Fruit fly (Drosophila melanogaster) whole organism, wandering third instar larva: Measurements from ENCODE around the gene Or30a.

ENCODE experiments used
- Abd-B ChIP-seq: fragments of >200 bp; optimal IDR thresholded peaks from 2 replicates; lab custom pipeline; 2017; ENCODE audit warnings: missing biosample characterization, missing genetic modification characterization
- CG32264 ChIP-seq: fragments of 200-800 bp; sonication (Bioruptor generic); optimal IDR thresholded peaks from 2 replicates; lab custom pipeline; 2016; ENCODE audit warnings: missing biosample characterization, missing genetic modification characterization
- CrebA ChIP-seq: fragments of 200-800 bp; sonication (Bioruptor generic); optimal IDR thresholded peaks from 2 replicates; lab custom pipeline; 2016; ENCODE audit warnings: missing biosample characterization, mild to moderate bottlenecking, missing genetic modification characterization, borderline replicate concordance
- Dfd ChIP-seq: fragments of >200 bp; optimal IDR thresholded peaks from 2 replicates; lab custom pipeline; 2017; ENCODE audit warnings: missing biosample characterization, missing genetic modification characterization
- Dif ChIP-seq: fragments of 200-275, 200-300 bp; sonication (Bioruptor generic); optimal IDR thresholded peaks from 2 replicates; lab custom pipeline; 2018; ENCODE audit warnings: missing biosample characterization, missing genetic modification characterization; ENCODE audit not compliant: partially characterized antibody
- GATAd ChIP-seq: sonication (Bioruptor generic); optimal IDR thresholded peaks from 2 replicates; lab custom pipeline; 2016; ENCODE audit warnings: missing biosample characterization, missing genetic modification characterization
- HLH106 ChIP-seq: fragments of 200-800 bp; optimal IDR thresholded peaks from 3 replicates; lab custom pipeline; 2019; ENCODE audit warnings: missing biosample characterization, mild to moderate bottlenecking, missing genetic modification characterization, moderate library complexity
- Hnf4 ChIP-seq: fragments of 200-800 bp; sonication (Bioruptor generic); optimal IDR thresholded peaks from 2 replicates; lab custom pipeline; 2016; ENCODE audit warnings: missing biosample characterization, mild to moderate bottlenecking, missing genetic modification characterization
- Hr78 ChIP-seq: fragments of >200 bp; optimal IDR thresholded peaks from 2 replicates; lab custom pipeline; 2017; ENCODE audit warnings: missing biosample characterization, missing genetic modification characterization
- Hr83 ChIP-seq: fragments of 200-300 bp; sonication (Bioruptor generic); optimal IDR thresholded peaks from 2 replicates; lab custom pipeline; 2016; ENCODE audit warnings: missing biosample characterization, mild to moderate bottlenecking, missing genetic modification characterization, moderate library complexity; ENCODE audit not compliant: poor library complexity, severe bottlenecking
- Jra ChIP-seq: sonication (Bioruptor generic); optimal IDR thresholded peaks from 2 replicates; lab custom pipeline; 2016; ENCODE audit warnings: missing biosample characterization, missing genetic modification characterization
- Mio ChIP-seq: sonication (Bioruptor generic); optimal IDR thresholded peaks from 2 replicates; lab custom pipeline; 2016; ENCODE audit warnings: missing biosample characterization, missing genetic modification characterization
- Myc ChIP-seq: fragments of >200 bp; optimal IDR thresholded peaks from 2 replicates; lab custom pipeline; 2017
- N ChIP-seq: fragments of >200 bp; optimal IDR thresholded peaks from 2 replicates; lab custom pipeline; 2018; ENCODE audit warnings: missing biosample characterization, missing external identifiers, missing genetic modification characterization
- OdsH ChIP-seq: fragments of 200-800 bp; sonication (Bioruptor generic); optimal IDR thresholded peaks from 2 replicates; lab custom pipeline; 2016; ENCODE audit warnings: missing biosample characterization, mild to moderate bottlenecking, missing genetic modification characterization
- Rel ChIP-seq, 2 experiments: fragments of 200-800 bp; sonication (Bioruptor generic) in 1 of 2; optimal IDR thresholded peaks; 2 replicates in 1 of 2; 3 replicates in 1 of 2; lab custom pipeline; 2016 to 2019; ENCODE audit warnings: mild to moderate bottlenecking in 2 of 2, missing biosample characterization in 2 of 2, missing genetic modification characterization in 2 of 2, moderate library complexity in 1 of 2
- Sp1 ChIP-seq: fragments of 200-800 bp; sonication (Bioruptor generic); optimal IDR thresholded peaks from 3 replicates; lab custom pipeline; 2019; ENCODE audit warnings: missing biosample characterization, mild to moderate bottlenecking, missing genetic modification characterization, moderate library complexity
- Vsx2 ChIP-seq: fragments of 200-300, 225-300 bp; sonication (Bioruptor generic); optimal IDR thresholded peaks from 2 replicates; lab custom pipeline; 2018; ENCODE audit warnings: missing biosample characterization, missing genetic modification characterization; ENCODE audit not compliant: partially characterized antibody
- br ChIP-seq: fragments of 200-800 bp; sonication (Bioruptor generic); optimal IDR thresholded peaks from 2 replicates; lab custom pipeline; 2016; ENCODE audit warnings: missing biosample characterization, missing genetic modification characterization
- brk ChIP-seq: fragments of 200-800 bp; sonication (Bioruptor generic); optimal IDR thresholded peaks from 2 replicates; lab custom pipeline; 2016; ENCODE audit warnings: missing biosample characterization, mild to moderate bottlenecking, missing genetic modification characterization
- dl ChIP-seq, 2 experiments: fragments of 175-275, 200-275 bp in 1 of 2; fragments of 200-275 bp in 1 of 2; sonication (Bioruptor generic); optimal IDR thresholded peaks; lab custom pipeline; 2018; ENCODE audit warnings: mild to moderate bottlenecking in 2 of 2, missing biosample characterization in 2 of 2, missing genetic modification characterization in 2 of 2, moderate library complexity in 2 of 2; ENCODE audit not compliant: partially characterized antibody in 2 of 2, insufficient read depth in 1 of 2
- dmrt93B ChIP-seq: fragments of 200-800 bp; sonication (Bioruptor generic); optimal IDR thresholded peaks from 2 replicates; lab custom pipeline; 2018; ENCODE audit warnings: missing biosample characterization, mild to moderate bottlenecking, missing genetic modification characterization
- dsf ChIP-seq: sonication (Bioruptor generic); optimal IDR thresholded peaks from 2 replicates; lab custom pipeline; 2016; ENCODE audit warnings: missing biosample characterization, missing genetic modification characterization, borderline replicate concordance
- ey ChIP-seq: fragments of 200-800 bp; sonication (Bioruptor generic); optimal IDR thresholded peaks from 2 replicates; lab custom pipeline; 2016; ENCODE audit warnings: missing biosample characterization, missing genetic modification characterization
- foxo ChIP-seq, 2 experiments: fragments of 200-800 bp; sonication (Bioruptor generic); optimal IDR thresholded peaks; 2 replicates in 1 of 2; 3 replicates in 1 of 2; lab custom pipeline; 2016 to 2017; ENCODE audit warnings: missing biosample characterization in 2 of 2, missing genetic modification characterization in 2 of 2
- fru ChIP-seq: fragments of 200-800 bp; sonication (Bioruptor generic); optimal IDR thresholded peaks from 3 replicates; lab custom pipeline; 2016; ENCODE audit warnings: missing biosample characterization, mild to moderate bottlenecking, missing genetic modification characterization
- h ChIP-seq: fragments of 200-800 bp; sonication (Bioruptor generic); optimal IDR thresholded peaks from 3 replicates; lab custom pipeline; 2016; ENCODE audit warnings: missing biosample characterization, mild to moderate bottlenecking, missing genetic modification characterization
- jim ChIP-seq: fragments of 175-275, 200-325 bp; sonication (Bioruptor generic); optimal IDR thresholded peaks from 2 replicates; lab custom pipeline; 2016; ENCODE audit warnings: missing biosample characterization, mild to moderate bottlenecking, missing genetic modification characterization
- lola ChIP-seq: fragments of >200 bp; optimal IDR thresholded peaks from 2 replicates; lab custom pipeline; 2017; ENCODE audit warnings: missing biosample characterization, missing genetic modification characterization
- pan ChIP-seq: fragments of >200 bp; optimal IDR thresholded peaks from 2 replicates; lab custom pipeline; 2017
- psq ChIP-seq: fragments of 200-800 bp; sonication (Bioruptor generic); optimal IDR thresholded peaks from 3 replicates; lab custom pipeline; 2017; ENCODE audit warnings: missing biosample characterization, mild to moderate bottlenecking, missing genetic modification characterization, moderate library complexity
- rgr ChIP-seq: fragments of 200-800 bp; sonication (Bioruptor generic); optimal IDR thresholded peaks from 3 replicates; lab custom pipeline; 2016; ENCODE audit warnings: missing biosample characterization, mild to moderate bottlenecking, missing genetic modification characterization
- sage ChIP-seq: fragments of 200-800 bp; sonication (Bioruptor generic); optimal IDR thresholded peaks from 2 replicates; lab custom pipeline; 2016; ENCODE audit warnings: missing biosample characterization, mild to moderate bottlenecking, missing genetic modification characterization
- sv ChIP-seq: fragments of 200-800 bp; sonication (Bioruptor generic); optimal IDR thresholded peaks from 3 replicates; lab custom pipeline; 2016; ENCODE audit warnings: missing biosample characterization, missing genetic modification characterization
- tai ChIP-seq: sonication (Bioruptor generic); optimal IDR thresholded peaks from 2 replicates; lab custom pipeline; 2016; ENCODE audit warnings: missing biosample characterization, missing genetic modification characterization
- usp ChIP-seq: fragments of >200 bp; optimal IDR thresholded peaks from 2 replicates; lab custom pipeline; 2017; ENCODE audit warnings: missing biosample characterization, missing genetic modification characterization
- woc ChIP-seq: sonication (Bioruptor generic); optimal IDR thresholded peaks from 2 replicates; lab custom pipeline; 2016; ENCODE audit warnings: missing biosample characterization, mild to moderate bottlenecking, missing genetic modification characterization

Gene Or30a

DNA sequence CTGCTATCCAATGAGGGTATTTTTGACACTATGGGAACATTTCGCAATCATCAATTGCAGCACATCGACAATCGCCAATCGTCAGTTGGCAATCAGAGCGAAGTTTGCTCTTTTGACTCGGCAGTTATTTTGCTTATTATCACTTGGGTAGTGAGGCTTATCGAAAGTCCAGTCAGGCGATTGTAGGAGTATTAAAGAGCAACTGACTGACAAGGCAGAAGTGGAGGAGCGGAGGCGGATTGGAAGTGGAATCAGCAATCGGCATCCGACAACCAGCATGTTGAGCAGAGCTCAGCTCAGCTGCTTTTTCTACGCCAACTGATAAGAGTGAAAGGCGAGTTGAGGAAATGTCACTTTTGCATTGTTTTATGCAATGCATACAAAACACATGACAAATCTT lies 10.8 kb downstream of the Or30a start:
- TF ChIP-seq woc (GFP tag; lab: Kevin White, UChicago): no peak
- TF ChIP-seq Hr83 (GFP tag; lab: Kevin White, UChicago): no peak
- no peak for TF ChIP-seq pan (lab: Kevin White, UChicago)
- TF ChIP-seq psq (GFP tag; lab: Kevin White, UChicago): no peak
- TF ChIP-seq sage (GFP tag; lab: Kevin White, UChicago): no peak
- no peak for TF ChIP-seq Jra
- no peak for TF ChIP-seq dl (GFP tag; optimal IDR thresholded peaks at IDR 0.05; lab: Kevin White, UChicago; ENCODE audit: insufficient read depth in 1 of 2, partially characterized antibody in 2 of 2)
- TF ChIP-seq jim (GFP tag; lab: Kevin White, UChicago): no peak
- TF ChIP-seq usp (GFP tag; lab: Kevin White, UChicago): no peak
- no peak for TF ChIP-seq dsf
- no peak for TF ChIP-seq rgr (GFP tag; lab: Kevin White, UChicago)
- no peak for TF ChIP-seq GATAd (GFP tag; lab: Kevin White, UChicago)
- TF ChIP-seq, all 38 proteins: peak for 0

DNA sequence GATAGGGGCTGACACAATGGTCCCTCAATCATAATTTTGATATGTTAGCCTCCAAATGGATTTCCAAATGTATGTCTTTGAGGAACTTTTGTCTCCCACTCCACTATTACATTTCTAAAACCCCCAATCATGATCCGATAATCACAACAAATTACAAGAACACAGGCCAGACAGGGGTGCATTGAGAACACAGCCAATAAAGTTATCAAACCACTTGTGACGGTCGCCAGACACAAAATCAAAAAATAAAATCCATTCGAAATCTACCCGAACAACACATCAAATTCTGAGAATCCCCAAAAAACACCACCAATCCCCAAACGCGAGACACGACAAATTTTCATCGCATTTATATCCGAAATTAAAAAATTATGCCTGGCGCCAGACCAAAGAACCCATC lies 12.1 kb downstream of the Or30a start:
- TF ChIP-seq Dif (GFP tag; lab: Kevin White, UChicago): no peak
- TF ChIP-seq dl (GFP tag; optimal IDR thresholded peaks at IDR 0.05; lab: Kevin White, UChicago; ENCODE audit: insufficient read depth in 1 of 2, partially characterized antibody in 2 of 2): no peak
- TF ChIP-seq psq (GFP tag; lab: Kevin White, UChicago): no peak
- no peak for TF ChIP-seq OdsH (GFP tag; lab: Kevin White, UChicago)
- TF ChIP-seq brk: no peak
- no peak for TF ChIP-seq foxo (GFP tag; optimal IDR thresholded peaks at IDR 0.05; lab: Kevin White, UChicago)
- no peak for TF ChIP-seq fru (GFP tag; lab: Kevin White, UChicago)
- TF ChIP-seq CG32264 (GFP tag; lab: Kevin White, UChicago): no peak
- no peak for TF ChIP-seq h (GFP tag; lab: Kevin White, UChicago)
- no peak for TF ChIP-seq Jra
- no peak for TF ChIP-seq Rel (GFP tag; optimal IDR thresholded peaks at IDR 0.05; lab: Kevin White, UChicago)
- TF ChIP-seq Rel (tag; optimal IDR thresholded peaks at IDR 0.05; lab: Kevin White, UChicago): no peak
- no peak for TF ChIP-seq Dfd (GFP tag; lab: Kevin White, UChicago)
- no peak for TF ChIP-seq sv (GFP tag; lab: Kevin White, UChicago)
- TF ChIP-seq Abd-B (GFP tag; lab: Kevin White, UChicago): no peak
- no peak for TF ChIP-seq Myc (lab: Kevin White, UChicago)
- no peak for TF ChIP-seq jim (GFP tag; lab: Kevin White, UChicago)
- no peak for TF ChIP-seq pan (lab: Kevin White, UChicago)
- no peak for TF ChIP-seq Hnf4 (GFP tag; lab: Kevin White, UChicago)

DNA sequence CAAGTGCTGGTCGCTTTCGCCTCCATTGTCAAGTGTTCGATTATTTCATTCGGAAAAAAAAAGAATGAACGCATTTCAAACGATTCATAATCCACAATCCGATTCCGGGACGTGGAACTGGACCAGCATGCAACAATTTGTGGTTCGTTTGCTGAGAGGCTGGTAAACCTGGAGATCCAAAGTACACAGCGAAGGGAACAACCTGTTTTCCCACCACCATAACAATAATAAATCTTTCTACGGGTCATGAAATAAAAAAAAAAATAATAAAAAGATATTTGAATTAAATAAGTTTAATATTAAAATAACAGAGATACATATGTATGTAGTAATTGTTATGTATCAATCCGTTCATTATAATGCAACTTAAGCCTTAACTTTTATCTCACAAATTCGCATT lies 12.8 kb downstream of the Or30a start:
- no peak for TF ChIP-seq usp (GFP tag; lab: Kevin White, UChicago)
- no peak for TF ChIP-seq Jra
- no peak for TF ChIP-seq dmrt93B (GFP tag; lab: Kevin White, UChicago)
- TF ChIP-seq Abd-B (GFP tag; lab: Kevin White, UChicago): no peak
- TF ChIP-seq woc (GFP tag; lab: Kevin White, UChicago): no peak
- no peak for TF ChIP-seq Mio (GFP tag; lab: Kevin White, UChicago)
- no peak for TF ChIP-seq Hnf4 (GFP tag; lab: Kevin White, UChicago)
- TF ChIP-seq HLH106 (tag; lab: Kevin White, UChicago): no peak
- TF ChIP-seq ey (GFP tag; lab: Kevin White, UChicago): no peak
- TF ChIP-seq psq (GFP tag; lab: Kevin White, UChicago): no peak
- no peak for TF ChIP-seq N

DNA sequence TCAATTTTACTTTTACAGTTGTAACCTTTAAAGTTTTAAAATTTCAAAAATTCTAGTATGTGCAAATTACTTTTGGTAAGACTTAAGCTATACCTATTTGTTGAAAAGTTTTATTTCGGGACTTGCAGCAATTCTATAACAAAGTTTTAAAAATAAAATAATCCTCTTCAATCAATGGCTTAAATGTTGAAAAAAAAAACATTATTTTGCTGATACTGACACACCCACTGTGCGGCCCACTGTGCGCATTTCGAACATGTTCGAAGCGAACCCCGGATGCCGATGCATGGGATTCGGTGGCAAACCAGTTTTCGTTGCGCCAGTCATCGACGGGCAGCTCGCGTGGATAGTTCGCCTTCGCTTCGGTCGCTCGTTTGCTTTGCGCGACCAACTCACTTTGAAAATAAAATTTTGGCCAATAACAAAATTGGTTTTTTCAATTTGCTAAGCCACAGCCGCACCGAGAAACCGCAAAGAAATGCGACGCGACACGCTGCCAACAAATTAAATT lies 13.9 kb downstream of the Or30a start, which contains the start of gene CG32982:
CG32982 (plus strand) TSS at position 320 of the 511 bp plus-strand sequence.
- no peak for TF ChIP-seq Rel (GFP tag; optimal IDR thresholded peaks at IDR 0.05; lab: Kevin White, UChicago)
- peak; percentile 34 for TF ChIP-seq Rel (tag; optimal IDR thresholded peaks at IDR 0.05; lab: Kevin White, UChicago)
- TF ChIP-seq Sp1: peak; percentile 86
- TF ChIP-seq foxo (GFP tag; optimal IDR thresholded peaks at IDR 0.05; lab: Kevin White, UChicago): peak; percentile 6 to 90
- no peak for TF ChIP-seq Abd-B (GFP tag; lab: Kevin White, UChicago)
- no peak for TF ChIP-seq usp (GFP tag; lab: Kevin White, UChicago)
- peak; percentile 66 for TF ChIP-seq Hnf4 (GFP tag; lab: Kevin White, UChicago)
- peak; percentile 77 for TF ChIP-seq woc (GFP tag; lab: Kevin White, UChicago)
- no peak for TF ChIP-seq CrebA (GFP tag; lab: Kevin White, UChicago)
- TF ChIP-seq dsf: no peak
- no peak for TF ChIP-seq Hr78 (GFP tag; lab: Kevin White, UChicago)
- TF ChIP-seq fru (GFP tag; lab: Kevin White, UChicago): peak; percentile 89
- peak; percentile 29 for TF ChIP-seq Myc (lab: Kevin White, UChicago)
- TF ChIP-seq psq (GFP tag; lab: Kevin White, UChicago): peak; percentile 71
- TF ChIP-seq CG32264 (GFP tag; lab: Kevin White, UChicago): peak; percentile 39
- TF ChIP-seq sv (GFP tag; lab: Kevin White, UChicago): peak; percentile 91
- peak; percentile 31 for TF ChIP-seq tai
- TF ChIP-seq Dif (GFP tag; lab: Kevin White, UChicago): peak; percentile 83
- peak; percentile 58 for TF ChIP-seq ey (GFP tag; lab: Kevin White, UChicago)
- TF ChIP-seq dl (GFP tag; optimal IDR thresholded peaks at IDR 0.05; lab: Kevin White, UChicago; ENCODE audit: insufficient read depth in 1 of 2, partially characterized antibody in 2 of 2): no peak
- TF ChIP-seq GATAd (GFP tag; lab: Kevin White, UChicago): no peak
- TF ChIP-seq sage (GFP tag; lab: Kevin White, UChicago): peak; percentile 5
- no peak for TF ChIP-seq pan (lab: Kevin White, UChicago)
- TF ChIP-seq brk: peak; percentile 33
- TF ChIP-seq br (GFP tag; lab: Kevin White, UChicago): peak; percentile 85
- peak; percentile 77 for TF ChIP-seq dmrt93B (GFP tag; lab: Kevin White, UChicago)
- no peak for TF ChIP-seq jim (GFP tag; lab: Kevin White, UChicago)
- peak; percentile 89 for TF ChIP-seq HLH106 (tag; lab: Kevin White, UChicago)
- TF ChIP-seq h (GFP tag; lab: Kevin White, UChicago): peak; percentile 86
- no peak for TF ChIP-seq Dfd (GFP tag; lab: Kevin White, UChicago)
- no peak for TF ChIP-seq lola (GFP tag; lab: Kevin White, UChicago)
- TF ChIP-seq Jra: peak; percentile 30
- peak; percentile 66 for TF ChIP-seq Vsx2 (GFP tag; lab: Kevin White, UChicago)
